Worm (Caenorhabditis elegans) whole organism, young adult: Measurements from ENCODE around the gene F20B6.6.

Experiments
- B0336.3 ChIP-seq: fragments of 200-800 bp; sonication (Bioruptor generic); IDR thresholded peaks from 2 replicates; pipeline ENCODE4 v1.3.6; 2022; ENCODE audit warnings: missing genetic modification characterization, missing compliant biosample characterization
- F22D6.2 ChIP-seq: sonication (generic microtip); optimal IDR thresholded peaks from 2 replicates; lab custom pipeline; 2016; ENCODE audit warnings: mild to moderate bottlenecking, missing genetic modification characterization, missing compliant biosample characterization
- F33H1.4 ChIP-seq: fragments of 200-800 bp; sonication (Bioruptor generic); IDR thresholded peaks from 2 replicates; pipeline ENCODE4 v1.3.6; 2022; ENCODE audit warnings: missing genetic modification reagents, missing genetic modification characterization, missing compliant biosample characterization
- K11D2.4 ChIP-seq: fragments of 200-800 bp; sonication (Bioruptor generic); IDR thresholded peaks from 2 replicates; pipeline ENCODE4 v1.3.6; 2022; ENCODE audit warnings: missing genetic modification reagents, missing genetic modification characterization, missing compliant biosample characterization
- Y53F4B.3 ChIP-seq: fragments of 200-800 bp; sonication (Bioruptor generic); IDR thresholded peaks from 2 replicates; pipeline ENCODE4 v1.3.6; 2022; ENCODE audit warnings: missing genetic modification reagents, missing genetic modification characterization, missing compliant biosample characterization
- Y53G8AR.9 ChIP-seq: fragments of 200-800 bp; sonication (Bioruptor generic); conservative IDR thresholded peaks from 2 replicates; pipeline ENCODE4 v1.3.6; 2022; ENCODE audit warnings: missing genetic modification reagents, missing genetic modification characterization, missing compliant biosample characterization
- ama-1 ChIP-seq, 3 experiments: fragments of 150-350 bp in 1 of 3; sonication (generic microtip) in 2 of 3; optimal IDR thresholded peaks; 2 replicates each; lab custom pipeline; 2014 to 2018; ENCODE audit warnings: missing biosample characterization in 2 of 3, missing genetic modification characterization in 2 of 3, missing genetic modification reagents in 2 of 3
- atf-7 ChIP-seq: sonication (generic microtip); optimal IDR thresholded peaks from 2 replicates; lab custom pipeline; 2017; ENCODE audit warnings: mild to moderate bottlenecking, missing genetic modification characterization, missing compliant biosample characterization
- cebp-1 ChIP-seq, 2 experiments: fragments of 200-800 bp in 1 of 2; sonication (Bioruptor generic) in 1 of 2; sonication (generic microtip) in 1 of 2; IDR thresholded peaks in 1 of 2; optimal IDR thresholded peaks in 1 of 2; 2 replicates each; pipeline versions ENCODE4 v1.3.6 to Lab custom; 2017 to 2022; ENCODE audit warnings: missing compliant biosample characterization in 2 of 2, missing genetic modification characterization in 2 of 2, mild to moderate bottlenecking in 1 of 2, missing genetic modification reagents in 1 of 2, moderate library complexity in 1 of 2
- ceh-40 ChIP-seq: fragments of 200-800 bp; sonication (Bioruptor generic); IDR thresholded peaks from 2 replicates; pipeline ENCODE4 v1.3.6; 2022; ENCODE audit warnings: missing genetic modification characterization, missing compliant biosample characterization
- chd-7 ChIP-seq: sonication (generic microtip); optimal IDR thresholded peaks from 2 replicates; lab custom pipeline; 2016; ENCODE audit warnings: mild to moderate bottlenecking, missing genetic modification characterization, moderate library complexity, missing compliant biosample characterization
- die-1 ChIP-seq: sonication (generic microtip); optimal IDR thresholded peaks from 2 replicates; lab custom pipeline; 2016; ENCODE audit warnings: missing genotype, mild to moderate bottlenecking, missing genetic modification characterization, missing compliant biosample characterization
- ets-4 ChIP-seq: fragments of 200-800 bp; sonication (Bioruptor generic); optimal IDR thresholded peaks from 2 replicates; lab custom pipeline; 2018; ENCODE audit warnings: mild to moderate bottlenecking, missing genetic modification characterization, missing compliant biosample characterization
- gei-17 ChIP-seq: fragments of 200-800 bp; sonication (Bioruptor generic); optimal IDR thresholded peaks from 2 replicates; lab custom pipeline; 2018; ENCODE audit warnings: mild to moderate bottlenecking, missing genetic modification characterization, missing compliant biosample characterization
- hmg-20 ChIP-seq: fragments of 200-800 bp; sonication (Bioruptor generic); IDR thresholded peaks from 2 replicates; pipeline ENCODE4 v1.3.6; 2022; ENCODE audit warnings: missing genetic modification reagents, missing genetic modification characterization, missing compliant biosample characterization
- hrde-1 ChIP-seq: sonication (generic microtip); optimal IDR thresholded peaks from 2 replicates; lab custom pipeline; 2016; ENCODE audit warnings: missing genetic modification characterization, mild to moderate bottlenecking, missing compliant biosample characterization, moderate library complexity, missing genotype, missing genetic modification reagents, borderline replicate concordance
- lag-1 ChIP-seq: fragments of 200-800 bp; sonication (Bioruptor generic); IDR thresholded peaks from 2 replicates; pipeline ENCODE4 v1.3.6; 2022; ENCODE audit warnings: missing genetic modification reagents, missing genetic modification characterization, missing compliant biosample characterization
- let-607 ChIP-seq, 2 experiments: fragments of 200-800 bp in 1 of 2; sonication (Bioruptor generic) in 1 of 2; sonication (generic microtip) in 1 of 2; optimal IDR thresholded peaks; 2 replicates each; lab custom pipeline; 2016 to 2018; ENCODE audit warnings: mild to moderate bottlenecking in 2 of 2, missing compliant biosample characterization in 2 of 2, missing genetic modification characterization in 2 of 2, moderate library complexity in 2 of 2, missing genotype in 1 of 2
- lin-26 ChIP-seq: fragments of 200-800 bp; sonication (Bioruptor generic); IDR thresholded peaks from 2 replicates; pipeline ENCODE4 v1.3.6; 2022; ENCODE audit warnings: missing genetic modification reagents, missing genetic modification characterization, missing compliant biosample characterization
- lin-40 ChIP-seq: sonication (generic microtip); optimal IDR thresholded peaks from 2 replicates; lab custom pipeline; 2016; ENCODE audit warnings: missing genetic modification characterization, mild to moderate bottlenecking, missing compliant biosample characterization, missing genotype, missing genetic modification reagents
- lir-1 ChIP-seq: fragments of 200-800 bp; sonication (Bioruptor generic); conservative IDR thresholded peaks from 2 replicates; pipeline ENCODE4 v1.3.6; 2022; ENCODE audit warnings: missing genetic modification reagents, missing genetic modification characterization, missing compliant biosample characterization
- mel-28 ChIP-seq: sonication (generic microtip); optimal IDR thresholded peaks from 2 replicates; lab custom pipeline; 2016; ENCODE audit warnings: borderline replicate concordance, mild to moderate bottlenecking, missing genetic modification characterization, missing compliant biosample characterization
- nfyb-1 ChIP-seq: fragments of 200-800 bp; sonication (Bioruptor generic); IDR thresholded peaks from 2 replicates; pipeline ENCODE4 v1.3.6; 2022; ENCODE audit warnings: missing genetic modification reagents, missing genetic modification characterization, missing compliant biosample characterization
- nhr-120 ChIP-seq: fragments of 200-800 bp; sonication (Bioruptor generic); IDR thresholded peaks from 2 replicates; pipeline ENCODE4 v1.3.6; 2022; ENCODE audit warnings: missing genetic modification characterization, missing compliant biosample characterization
- nhr-80 ChIP-seq: sonication (generic microtip); optimal IDR thresholded peaks from 2 replicates; lab custom pipeline; 2016; ENCODE audit warnings: missing genetic modification characterization, missing compliant biosample characterization
- repo-1 ChIP-seq: sonication (generic microtip); optimal IDR thresholded peaks from 2 replicates; lab custom pipeline; 2017; ENCODE audit warnings: mild to moderate bottlenecking, missing genetic modification characterization, missing compliant biosample characterization
- snpc-1.3 ChIP-seq: sonication (generic microtip); optimal IDR thresholded peaks from 2 replicates; lab custom pipeline; 2017; ENCODE audit warnings: missing genetic modification characterization, mild to moderate bottlenecking, missing compliant biosample characterization, antibody characterized with exemption, moderate library complexity, missing genotype, missing genetic modification reagents; ENCODE audit not compliant: insufficient read depth
- somi-1 ChIP-seq: fragments of 200-800 bp; sonication (Bioruptor generic); optimal IDR thresholded peaks from 2 replicates; lab custom pipeline; 2018; ENCODE audit warnings: mild to moderate bottlenecking, missing genetic modification characterization, missing compliant biosample characterization
- tbp1 ChIP-seq: fragments of 200-800 bp; sonication (Bioruptor generic); optimal IDR thresholded peaks from 2 replicates; lab custom pipeline; 2018; ENCODE audit warnings: mild to moderate bottlenecking, missing genetic modification characterization, missing compliant biosample characterization
- unc-62 ChIP-seq: fragments of 150-350 bp; optimal IDR thresholded peaks from 2 replicates; lab custom pipeline; 2014; ENCODE audit warnings: missing biosample characterization, missing genetic modification reagents, missing genetic modification characterization
- xnd-1 ChIP-seq: sonication (generic microtip); optimal IDR thresholded peaks from 2 replicates; lab custom pipeline; 2016; ENCODE audit warnings: missing genotype, missing genetic modification reagents, missing genetic modification characterization, missing compliant biosample characterization
- ztf-26 ChIP-seq: sonication (generic microtip); optimal IDR thresholded peaks from 2 replicates; lab custom pipeline; 2017; ENCODE audit warnings: missing genetic modification characterization, missing compliant biosample characterization

The F20B6.6 gene

DNA sequence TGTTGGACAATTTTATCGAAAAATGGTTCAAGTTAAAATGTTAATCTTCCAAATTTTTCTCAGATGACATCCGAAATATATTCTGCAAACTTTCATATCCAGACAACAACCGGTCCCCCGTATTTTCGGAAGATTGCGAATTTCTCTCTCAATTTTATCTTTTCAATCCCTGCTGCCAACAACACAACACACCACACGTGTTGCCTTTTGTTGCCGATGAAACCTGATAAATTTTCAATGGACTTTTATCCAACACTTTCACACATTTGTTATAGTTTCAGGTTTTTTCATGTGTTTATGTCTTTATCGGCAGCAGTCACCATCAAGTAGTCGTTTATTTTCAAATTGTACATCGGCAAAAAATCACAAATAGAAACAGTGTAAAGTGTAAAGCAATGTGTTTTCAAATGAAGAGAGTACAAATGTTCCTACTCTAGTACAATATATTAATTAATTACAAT lies 44.3 kb upstream of the F20B6.6 start (continued):
- TF ChIP-seq ama-1 (optimal IDR thresholded peaks at IDR 0.05; lab: Kevin White, UChicago), result peak; percentile 46
- no peak for TF ChIP-seq ama-1 (GFP tag; optimal IDR thresholded peaks at IDR 0.05; lab: Kevin White, UChicago)
- peak; percentile 24 for TF ChIP-seq ztf-26 (tag; lab: Kevin White, UChicago)
- no peak for TF ChIP-seq F33H1.4 (GFP tag; lab: Robert Waterston, UW)
- TF ChIP-seq mel-28 (tag; lab: Kevin White, UChicago), result no peak
- peak; percentile 86 for TF ChIP-seq B0336.3 (GFP tag; lab: Robert Waterston, UW)
- peak; percentile 53 for TF ChIP-seq nhr-80 (tag; lab: Kevin White, UChicago)
- peak; percentile 49 for TF ChIP-seq tbp1 (GFP tag; lab: Kevin White, UChicago)
- TF ChIP-seq chd-7, result peak; percentile 46
- peak; percentile 38 for TF ChIP-seq gei-17 (GFP tag; lab: Kevin White, UChicago)
- 0 out of 2 replicates have a peak, but pooled peaks have one; percentile 10 for TF ChIP-seq K11D2.4 (GFP tag; lab: Robert Waterston, UW)
- TF ChIP-seq ets-4 (GFP tag; lab: Kevin White, UChicago), result no peak
- TF ChIP-seq nfyb-1 (GFP tag; lab: Robert Waterston, UW), result 0 out of 2 replicates have a peak, but pooled peaks have one; percentile 37
- TF ChIP-seq Y53F4B.3 (GFP tag; lab: Robert Waterston, UW), result no peak
- 0 out of 2 replicates have a peak, but pooled peaks have one; percentile 46 for TF ChIP-seq lir-1 (GFP tag; lab: Robert Waterston, UW)
- TF ChIP-seq lin-40 (tag; lab: Kevin White, UChicago), result peak; percentile 40
- TF ChIP-seq nhr-120, result no peak

DNA sequence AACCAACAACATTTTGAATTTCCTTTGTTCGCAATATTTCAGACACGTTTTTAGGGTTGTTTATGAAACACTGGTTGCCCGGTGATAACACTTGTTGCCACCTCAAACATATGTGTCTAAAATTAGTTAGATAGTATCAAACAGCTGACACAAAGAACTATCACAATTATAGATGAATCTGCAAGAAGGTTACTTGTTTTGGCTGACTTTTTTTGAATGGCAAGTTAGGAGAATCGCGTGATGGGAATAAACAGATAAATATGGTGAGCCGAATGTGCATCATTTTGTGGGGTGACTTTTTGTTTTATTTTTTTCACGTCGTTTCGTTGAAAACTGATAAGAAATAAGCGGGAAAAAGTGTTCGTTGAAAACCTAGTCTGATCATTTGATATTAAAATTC lies 43.1 kb upstream of the F20B6.6 start:
- 0 out of 2 replicates have a peak, but pooled peaks have one; percentile 16 for TF ChIP-seq cebp-1 (GFP tag; IDR thresholded peaks at IDR 0.05; lab: Robert Waterston, UW)
- peak; percentile 41 for TF ChIP-seq cebp-1 (tag; optimal IDR thresholded peaks at IDR 0.05; lab: Kevin White, UChicago)
- no peak for TF ChIP-seq somi-1
- TF ChIP-seq die-1 (tag; lab: Kevin White, UChicago), result no peak
- TF ChIP-seq lag-1 (GFP tag; lab: Robert Waterston, UW), result no peak
- no peak for TF ChIP-seq snpc-1.3 (tag; lab: Kevin White, UChicago)
- TF ChIP-seq lin-26 (GFP tag; lab: Robert Waterston, UW), result peak; percentile 33; the same call in 1 of the 2 replicates
- peak; percentile 8 for TF ChIP-seq unc-62 (GFP tag; lab: Kevin White, UChicago)
- no peak for TF ChIP-seq hmg-20 (GFP tag; lab: Robert Waterston, UW)
- TF ChIP-seq chd-7, result peak; percentile 1
- peak in 1 of 2 experiments; percentile 56 for TF ChIP-seq let-607 (tag; optimal IDR thresholded peaks at IDR 0.05; lab: Kevin White, UChicago)
- peak; percentile 49 for TF ChIP-seq atf-7 (tag; lab: Kevin White, UChicago)
- no peak for TF ChIP-seq xnd-1 (tag; lab: Kevin White, UChicago)
- peak; percentile 87 for TF ChIP-seq nhr-80 (tag; lab: Kevin White, UChicago)
- TF ChIP-seq repo-1 (tag; lab: Kevin White, UChicago), result no peak
- TF ChIP-seq nfyb-1 (GFP tag; lab: Robert Waterston, UW), result 0 out of 2 replicates have a peak, but pooled peaks have one; percentile 15

- no peak for TF ChIP-seq ceh-40
- 0 out of 2 replicates have a peak, but pooled peaks have one; percentile 35 for TF ChIP-seq Y53G8AR.9 (GFP tag; lab: Robert Waterston, UW)
- TF ChIP-seq hrde-1, result no peak
Measured at ce11 chrX:4244489-4245123, 42.6 kb upstream of the F20B6.6 start.

DNA sequence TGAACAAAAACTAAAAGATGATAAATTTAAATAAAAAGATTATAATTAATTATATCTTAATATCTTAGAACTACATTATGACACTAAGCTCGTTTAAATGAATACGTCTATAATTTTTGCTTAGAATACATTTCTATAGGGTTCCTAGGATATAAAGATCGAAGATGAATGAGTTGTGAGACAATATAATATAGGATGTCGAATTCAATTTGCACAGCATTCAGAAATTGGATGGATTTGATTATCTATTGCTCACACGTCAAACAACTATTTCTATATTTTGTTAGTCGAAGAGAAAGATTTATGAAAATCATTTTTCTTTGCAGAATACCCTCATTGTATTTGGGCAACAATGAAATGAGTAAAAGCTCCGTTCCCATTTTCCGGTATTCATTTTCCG lies 37.0 kb upstream of the F20B6.6 start:
- TF ChIP-seq F22D6.2, result no peak
